Fruit fly (Drosophila melanogaster) whole organism: ENCODE measurements around the gene CG4596.

ENCODE experiments used
- EcR ChIP-seq, 2 experiments: fragments of >200 bp; optimal IDR thresholded peaks; 2 replicates each; lab custom pipeline; 2017; ENCODE audit warnings: missing biosample characterization in 2 of 2, missing genetic modification characterization in 2 of 2, missing genetic modification reagents in 2 of 2
- pan ChIP-seq: fragments of >200 bp; optimal IDR thresholded peaks from 2 replicates; lab custom pipeline; 2017
- usp ChIP-seq: fragments of >200 bp; optimal IDR thresholded peaks from 2 replicates; lab custom pipeline; 2017; ENCODE audit warnings: missing biosample characterization, missing genetic modification characterization, mixed read lengths

DNA sequence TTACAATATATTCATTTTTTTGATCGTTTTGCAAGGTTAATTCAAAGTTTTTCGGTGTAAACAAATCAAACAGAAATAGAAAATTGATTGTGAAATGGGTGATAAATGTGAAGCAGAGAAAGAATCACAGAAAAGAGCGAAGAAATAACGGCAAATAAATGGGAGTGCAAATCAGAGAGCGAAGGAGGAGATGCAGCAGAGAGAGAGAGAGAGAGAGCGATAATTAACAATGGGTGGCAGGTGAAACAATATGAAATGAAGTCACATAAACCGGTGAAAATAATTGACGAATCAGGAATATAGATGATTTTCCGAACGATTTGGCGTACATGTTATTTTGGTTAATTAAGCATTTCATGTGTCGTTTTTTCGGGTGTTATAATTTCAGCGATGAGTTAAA lies 8.9 kb upstream of the CG4596 start:
- TF ChIP-seq EcR (GFP tag; optimal IDR thresholded peaks at IDR 0.05; lab: Kevin White, UChicago) (no peak), pan (no peak), usp (GFP tag; lab: Kevin White, UChicago) (no peak)
